Fruit fly (Drosophila melanogaster): ENCODE results near the gene mfrn.

Gene mfrn

DNA sequence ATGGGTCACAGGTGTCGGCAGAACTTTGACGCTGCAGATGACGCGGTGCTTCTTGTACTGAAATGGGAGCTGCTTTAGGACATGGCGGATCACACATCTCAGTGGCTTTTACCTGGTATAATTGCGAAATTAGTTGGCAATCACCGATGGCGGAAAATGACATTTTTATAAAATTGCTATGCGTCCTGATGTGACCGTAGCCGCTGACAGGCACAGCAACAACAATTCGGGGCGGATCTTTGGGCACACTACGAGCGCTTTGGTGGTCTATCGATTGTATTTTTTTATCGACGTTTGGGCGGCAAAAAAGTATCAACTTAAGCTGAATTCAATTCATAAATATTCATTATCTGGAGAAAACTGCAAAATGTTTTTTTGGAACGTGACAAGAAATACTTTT, 6.1 kb upstream of the mfrn start, which contains the start of gene CG4951 (continued):
- TF ChIP-seq Med (GFP tag), result peak; percentile 82
- TF ChIP-seq unc-4 (GFP tag; IDR thresholded peaks at IDR 0.05; ENCODE audit: partially characterized antibody), result peak; percentile 56
- no peak for TF ChIP-seq sim (GFP tag; IDR thresholded peaks at IDR 0.05)
- no peak for TF ChIP-seq CG30020 (tag; optimal IDR thresholded peaks at IDR 0.05)
- no peak for TF ChIP-seq CG8089 (GFP tag; optimal IDR thresholded peaks at IDR 0.05)
- no peak for TF ChIP-seq Sry-β (GFP tag; optimal IDR thresholded peaks at IDR 0.05)
- TF ChIP-seq usp (GFP tag; optimal IDR thresholded peaks at IDR 0.05), result no peak
- TF ChIP-seq CG17385 (GFP tag; optimal IDR thresholded peaks at IDR 0.05), result no peak
- TF ChIP-seq E2f2 (GFP tag; IDR thresholded peaks at IDR 0.05), result peak; percentile 97
- TF ChIP-seq Nf-YC (tag; optimal IDR thresholded peaks at IDR 0.05), result peak; percentile 1
- TF ChIP-seq ATbp (GFP tag; optimal IDR thresholded peaks at IDR 0.05), result no peak
- TF ChIP-seq crp (GFP tag; optimal IDR thresholded peaks at IDR 0.05), result peak in 1 of 2 experiments; percentile 20
- TF ChIP-seq Dll (GFP tag; IDR thresholded peaks at IDR 0.05; ENCODE audit: partially characterized antibody), result peak; percentile 62; the same call in 2 of the 4 replicates
- TF ChIP-seq CG14965 (GFP tag; optimal IDR thresholded peaks at IDR 0.05; ENCODE audit: borderline replicate concordance), result no peak
- TF ChIP-seq odd (GFP tag; optimal IDR thresholded peaks at IDR 0.05), result no peak
- peak; percentile 59; the same call in 1 of the 2 replicates for TF ChIP-seq amos (GFP tag; IDR thresholded peaks at IDR 0.05; ENCODE audit: partially characterized antibody)
- no peak for TF ChIP-seq CG17328 (GFP tag; IDR thresholded peaks at IDR 0.05)
- TF ChIP-seq CG10267 (tag; optimal IDR thresholded peaks at IDR 0.05), result peak; percentile 44
- TF ChIP-seq CG42726 (GFP tag; IDR thresholded peaks at IDR 0.05; ENCODE audit: partially characterized antibody), result no peak
- no peak for TF ChIP-seq otp (GFP tag; IDR thresholded peaks at IDR 0.05)
- no peak for TF ChIP-seq CG9609 (GFP tag; optimal IDR thresholded peaks at IDR 0.05)
- no peak for TF ChIP-seq NC2α (GFP tag; optimal IDR thresholded peaks at IDR 0.05)
- TF ChIP-seq CG11723 (GFP tag; optimal IDR thresholded peaks at IDR 0.05), result no peak
- TF ChIP-seq Aef1 (GFP tag; IDR thresholded peaks at IDR 0.05), result peak; percentile 94
- peak; percentile 86 for TF ChIP-seq MBD-R2 (GFP tag; IDR thresholded peaks at IDR 0.05)
- no peak for TF ChIP-seq CG4730 (GFP tag; IDR thresholded peaks at IDR 0.05)
- TF ChIP-seq CG17186 (GFP tag; optimal IDR thresholded peaks at IDR 0.05), result peak; percentile 70
- TF ChIP-seq jumu (GFP tag; optimal IDR thresholded peaks at IDR 0.05), result no peak
- no peak for TF ChIP-seq CG11085 (GFP tag; IDR thresholded peaks at IDR 0.05)
- no peak for TF ChIP-seq en (GFP tag; optimal IDR thresholded peaks at IDR 0.05)
- TF ChIP-seq stwl (tag; optimal IDR thresholded peaks at IDR 0.05), result peak; percentile 64
- TF ChIP-seq nmo (GFP tag; optimal IDR thresholded peaks at IDR 0.05), result peak; percentile 22
- TF ChIP-seq Oaz (GFP tag; IDR thresholded peaks at IDR 0.05), result no peak
- TF ChIP-seq Six4 (GFP tag; optimal IDR thresholded peaks at IDR 0.05), result no peak
- peak; percentile 78 for TF ChIP-seq CG13287 (GFP tag; IDR thresholded peaks at IDR 0.05; ENCODE audit: partially characterized antibody)
- TF ChIP-seq Bgb (GFP tag; IDR thresholded peaks at IDR 0.05; ENCODE audit: partially characterized antibody), result peak; percentile 61
- peak; percentile 57; the same call in 2 of the 3 replicates for TF ChIP-seq CG34224 (GFP tag; IDR thresholded peaks at IDR 0.05; ENCODE audit: partially characterized antibody)
- no peak for TF ChIP-seq CG3838 (GFP tag; optimal IDR thresholded peaks at IDR 0.05)
- no peak for TF ChIP-seq tgo (GFP tag; IDR thresholded peaks at IDR 0.05)
- TF ChIP-seq Hsf (GFP tag; optimal IDR thresholded peaks at IDR 0.05), result no peak
- no peak for TF ChIP-seq tll (GFP tag; optimal IDR thresholded peaks at IDR 0.05)
- peak; percentile 94 for TF ChIP-seq Dref (GFP tag; IDR thresholded peaks at IDR 0.05)
- TF ChIP-seq CG18619 (GFP tag; optimal IDR thresholded peaks at IDR 0.05), result no peak
- no peak for TF ChIP-seq ab (GFP tag; optimal IDR thresholded peaks at IDR 0.05)
- TF ChIP-seq ato (GFP tag; IDR thresholded peaks at IDR 0.05; ENCODE audit: partially characterized antibody), result 0 out of 2 replicates have a peak, but pooled peaks have one; percentile 23
- no peak for TF ChIP-seq CG15269 (tag; optimal IDR thresholded peaks at IDR 0.05)
- TF ChIP-seq CG6791 (GFP tag; IDR thresholded peaks at IDR 0.05; ENCODE audit: partially characterized antibody), result peak; percentile 61; the same call in 2 of the 3 replicates
- TF ChIP-seq Doc3 (GFP tag; IDR thresholded peaks at IDR 0.05; ENCODE audit: partially characterized antibody), result 0 out of 3 replicates have a peak, but pooled peaks have one; percentile 42
- TF ChIP-seq PHDP (tag; optimal IDR thresholded peaks at IDR 0.05), result no peak

Data from whole organism, embryonic.